Worm (Caenorhabditis elegans): Measurements from ENCODE around the gene C25F9.10.
A peak's percentile ranks its signal among the peaks of the same experiment; 100 is the strongest.

The C25F9.10 gene

DNA sequence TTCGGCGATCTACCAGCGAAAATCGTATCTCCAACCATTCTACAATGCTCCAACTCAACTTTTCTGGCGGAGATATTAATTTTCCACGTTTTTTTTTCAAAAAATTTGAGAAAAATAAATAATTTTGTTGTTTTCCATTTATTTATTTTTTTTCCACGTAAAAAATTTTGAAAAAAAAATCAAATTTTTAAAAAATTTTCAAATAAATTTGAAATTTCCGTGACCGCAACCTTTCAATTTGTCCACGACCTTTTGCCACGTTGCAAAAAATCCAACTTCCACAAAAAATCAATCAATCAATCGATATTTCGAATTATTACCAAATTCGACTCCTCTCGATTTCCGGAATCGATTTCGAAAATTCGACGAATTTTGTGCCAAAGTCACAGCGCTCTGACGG, 34.3 kb upstream of the C25F9.10 start, which contains the start of gene Y43F8A.2:
Y43F8A.2 (plus strand) TSS at position 301 of the 400 bp plus-strand sequence.
- TF ChIP-seq C34F6.9 (tag; optimal IDR thresholded peaks at IDR 0.05) (no peak), nhr-25 (tag; optimal IDR thresholded peaks at IDR 0.05) (no peak), unc-39 (tag; optimal IDR thresholded peaks at IDR 0.05) (no peak), fos-1 (tag; optimal IDR thresholded peaks at IDR 0.05) (no peak), aly-2 (tag; optimal IDR thresholded peaks at IDR 0.05) (no peak), nhr-77 (tag; optimal IDR thresholded peaks at IDR 0.05) (no peak), nhr-12 (tag; optimal IDR thresholded peaks at IDR 0.05) (no peak), elt-1 (tag; optimal IDR thresholded peaks at IDR 0.05) (no peak), gmeb-1 (tag; optimal IDR thresholded peaks at IDR 0.05) (no peak), nhr-6 (tag; optimal IDR thresholded peaks at IDR 0.05) (no peak), ztf-4 (tag; optimal IDR thresholded peaks at IDR 0.05) (no peak), zag-1 (tag; optimal IDR thresholded peaks at IDR 0.05) (no peak), nhr-11 (tag; optimal IDR thresholded peaks at IDR 0.05) (no peak)

DNA sequence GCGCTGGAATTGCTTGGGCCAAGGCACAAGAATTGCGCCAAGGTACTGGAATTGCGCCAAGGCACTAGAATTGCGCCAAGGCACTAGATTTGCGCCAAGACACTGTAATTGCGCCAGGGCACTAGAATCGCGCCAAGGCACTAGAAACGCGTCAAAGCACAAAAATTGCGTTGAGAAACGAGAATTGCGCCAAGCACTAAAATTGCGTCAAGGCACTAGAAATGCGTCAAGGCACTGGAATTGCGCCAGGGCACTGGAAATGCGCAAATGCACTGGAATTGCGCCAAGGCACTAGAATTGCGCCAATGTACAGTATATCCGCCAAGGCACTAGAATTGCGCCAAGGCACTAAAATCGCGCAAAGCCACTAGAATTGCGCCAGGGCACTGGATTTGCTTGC, 33.8 kb upstream of the C25F9.10 start:
- TF ChIP-seq mdl-1 (tag; optimal IDR thresholded peaks at IDR 0.05) (no peak), unc-62 (GFP tag; optimal IDR thresholded peaks at IDR 0.05) (no peak), blmp-1 (tag; optimal IDR thresholded peaks at IDR 0.05; ENCODE audit: insufficient read depth) (no peak), egl-27 (tag; optimal IDR thresholded peaks at IDR 0.05) (no peak), peb-1 (tag; optimal IDR thresholded peaks at IDR 0.05) (no peak)

DNA sequence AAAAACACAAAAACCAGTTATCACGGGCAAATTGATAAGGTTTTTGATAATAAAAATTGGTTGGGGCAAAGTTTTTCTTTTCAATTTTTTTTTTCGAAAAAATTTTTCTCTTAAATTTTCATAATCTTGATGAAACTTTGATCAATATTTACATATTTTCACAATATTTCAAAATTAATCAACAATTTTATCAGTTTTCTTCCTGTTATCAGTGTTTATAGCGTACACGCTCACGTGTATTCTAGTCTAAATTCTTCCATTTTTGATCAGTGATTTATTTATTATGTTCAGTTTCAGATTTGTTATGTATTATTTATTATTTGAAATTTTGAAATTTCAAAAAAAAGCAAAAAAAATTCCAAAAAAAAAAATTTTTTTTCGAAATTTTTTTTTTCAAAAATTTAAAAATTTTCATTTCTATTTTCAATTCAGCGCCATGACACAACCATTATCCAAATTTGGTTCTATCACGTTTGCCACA, 28.5 kb upstream of the C25F9.10 start, which contains the start of gene nceh-1:
nceh-1 (plus strand) TSS at position 431 of the 481 bp plus-strand sequence.
- TF ChIP-seq snpc-4 (tag; optimal IDR thresholded peaks at IDR 0.05) (no peak), crh-2 (tag; optimal IDR thresholded peaks at IDR 0.05) (no peak), fos-1 (tag; optimal IDR thresholded peaks at IDR 0.05) (peak; percentile 42), Y55F3AM.14 (GFP tag; optimal IDR thresholded peaks at IDR 0.05) (no peak)

DNA sequence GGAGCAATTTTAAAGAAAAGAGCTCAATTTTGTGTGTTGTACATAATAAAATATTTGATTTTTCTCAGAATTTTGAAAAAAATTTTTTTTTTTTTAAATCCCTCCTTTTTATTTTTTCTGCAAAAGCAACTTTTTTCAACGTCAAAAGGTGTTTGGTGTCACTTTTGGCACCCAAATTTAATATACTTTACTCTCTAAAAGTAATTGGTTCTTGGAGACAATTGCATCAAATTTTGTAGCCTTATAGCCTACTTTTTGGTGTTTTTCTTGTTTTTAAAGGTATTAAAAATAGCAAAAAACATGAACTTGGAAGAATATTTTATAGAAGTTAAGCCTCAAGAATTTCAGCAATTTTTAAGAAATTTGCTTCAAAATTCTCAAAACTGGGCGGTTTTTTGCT, 24.6 kb upstream of the C25F9.10 start, which contains the start of gene srw-84:
srw-84 (plus strand) TSS at position 301 of the 400 bp plus-strand sequence.
- TF ChIP-seq aly-2 (tag; optimal IDR thresholded peaks at IDR 0.05): no peak

DNA sequence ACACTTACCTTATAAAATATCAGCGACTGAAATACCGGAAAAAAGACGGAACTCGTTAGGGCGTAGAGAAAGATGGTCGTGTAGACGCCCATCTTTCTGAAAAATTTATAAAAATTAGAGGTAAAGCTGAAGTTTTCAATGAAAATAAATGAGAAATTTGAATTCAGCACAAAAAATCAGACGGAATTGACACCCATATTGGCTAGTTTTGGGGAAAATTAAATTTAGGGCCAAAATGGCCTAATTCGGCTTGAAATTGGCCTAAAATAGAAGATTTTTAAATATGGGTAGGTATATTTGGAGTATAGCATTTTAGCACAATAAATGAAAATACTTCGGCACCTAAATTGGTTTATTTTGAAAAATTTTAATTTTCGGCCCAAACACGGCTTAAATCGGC, 15.5 kb upstream of the C25F9.10 start, which contains the start of gene slcr-46.2:
slcr-46.2 (minus strand) TSS at position 101 of the 400 bp plus-strand sequence.
- TF ChIP-seq sma-9 (GFP tag; optimal IDR thresholded peaks at IDR 0.05): no peak
- TF ChIP-seq sma-9 (tag; optimal IDR thresholded peaks at IDR 0.05): no peak
- no peak for TF ChIP-seq peb-1 (tag; optimal IDR thresholded peaks at IDR 0.05)

DNA sequence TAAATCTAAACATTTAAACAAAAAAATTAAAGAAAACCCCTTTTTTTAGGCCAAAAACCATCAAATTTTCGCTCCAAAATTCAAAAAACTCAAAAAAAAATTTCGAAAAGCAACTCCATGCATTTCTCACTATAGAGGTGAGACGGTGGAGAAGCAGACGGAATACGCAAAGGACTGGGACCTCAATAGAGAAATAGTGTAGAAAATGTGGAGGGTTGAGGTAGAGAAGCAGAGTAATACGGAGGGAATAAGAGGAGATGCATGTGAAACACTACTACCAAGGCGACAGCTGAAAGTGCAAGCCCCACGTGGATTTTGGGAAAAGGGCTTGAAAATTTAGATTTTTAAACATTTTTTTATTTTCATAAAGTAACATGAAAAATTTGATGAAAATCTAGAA, 14.3 kb upstream of the C25F9.10 start:
- peak; percentile 57 for TF ChIP-seq unc-55 (GFP tag; optimal IDR thresholded peaks at IDR 0.05)
- TF ChIP-seq nhr-237 (tag; optimal IDR thresholded peaks at IDR 0.05): no peak
- TF ChIP-seq skn-1 (tag; optimal IDR thresholded peaks at IDR 0.05): no peak
- TF ChIP-seq nhr-129 (tag; optimal IDR thresholded peaks at IDR 0.05): peak; percentile 10
- TF ChIP-seq nhr-21 (tag; optimal IDR thresholded peaks at IDR 0.05): no peak
- TF ChIP-seq ceh-82 (tag; optimal IDR thresholded peaks at IDR 0.05): no peak
- peak in 1 of 2 experiments; percentile 33 for TF ChIP-seq lsy-2 (tag; optimal IDR thresholded peaks at IDR 0.05)
- peak; percentile 14 for TF ChIP-seq crh-2 (tag; optimal IDR thresholded peaks at IDR 0.05)
- no peak for TF ChIP-seq dmd-4 (tag; optimal IDR thresholded peaks at IDR 0.05)
- TF ChIP-seq zag-1 (tag; optimal IDR thresholded peaks at IDR 0.05): no peak
- no peak for TF ChIP-seq elt-3 (tag; optimal IDR thresholded peaks at IDR 0.05)
- TF ChIP-seq peb-1 (tag; optimal IDR thresholded peaks at IDR 0.05): no peak
- TF ChIP-seq lin-11 (tag; optimal IDR thresholded peaks at IDR 0.05): no peak
- peak; percentile 20 for TF ChIP-seq C34F6.9 (tag; optimal IDR thresholded peaks at IDR 0.05)
- TF ChIP-seq mbf-1 (tag; optimal IDR thresholded peaks at IDR 0.05): no peak
- no peak for TF ChIP-seq blmp-1 (tag; optimal IDR thresholded peaks at IDR 0.05; ENCODE audit: insufficient read depth)
- TF ChIP-seq mab-5 (tag; optimal IDR thresholded peaks at IDR 0.05): no peak
- TF ChIP-seq gmeb-1 (tag; optimal IDR thresholded peaks at IDR 0.05): no peak
- no peak for TF ChIP-seq ztf-11 (tag; optimal IDR thresholded peaks at IDR 0.05)
- no peak for TF ChIP-seq lin-13 (GFP tag; optimal IDR thresholded peaks at IDR 0.05)
- no peak for TF ChIP-seq F13H6.1 (tag; optimal IDR thresholded peaks at IDR 0.05)
